Fruit fly (Drosophila melanogaster) whole organism, embryonic: ENCODE measurements around the gene Crz.

ENCODE experiments used
- Bdp1 ChIP-seq: fragments of 200-800 bp; sonication (Bioruptor generic); optimal IDR thresholded peaks from 3 replicates; lab custom pipeline; 2016; ENCODE audit warnings: missing biosample characterization, missing genetic modification characterization
- C15 ChIP-seq: fragments of 200-800 bp; sonication (Bioruptor generic); IDR thresholded peaks from 3 replicates; pipeline ENCODE4 v1.3.6; 2022; ENCODE audit warnings: missing biosample characterization, missing genetic modification characterization
- CG10959 ChIP-seq: fragments of 200-800 bp; sonication (Bioruptor generic); IDR thresholded peaks from 2 replicates; pipeline ENCODE4 v1.3.6; 2022; ENCODE audit warnings: missing biosample characterization, missing genetic modification characterization
- CG11560 ChIP-seq: fragments of 200-800 bp; sonication (Bioruptor generic); IDR thresholded peaks from 3 replicates; pipeline ENCODE4 v1.3.6; 2022; ENCODE audit warnings: missing biosample characterization, missing genetic modification characterization
- CG14667 ChIP-seq: fragments of 200-800 bp; sonication (Bioruptor generic); IDR thresholded peaks from 2 replicates; pipeline ENCODE4 v1.3.6; 2022; ENCODE audit warnings: missing biosample characterization, missing genetic modification characterization
- CG14965 ChIP-seq: fragments of 200-800 bp; sonication (Bioruptor generic); optimal IDR thresholded peaks from 2 replicates; lab custom pipeline; 2016; ENCODE audit warnings: missing biosample characterization, missing genetic modification characterization, borderline replicate concordance
- CG17359 ChIP-seq: fragments of 200-800 bp; sonication (Bioruptor generic); optimal IDR thresholded peaks from 3 replicates; lab custom pipeline; 2018; ENCODE audit warnings: missing biosample characterization, mild to moderate bottlenecking, missing genetic modification characterization, moderate library complexity
- CG1832 ChIP-seq: fragments of 200-800 bp; sonication (Bioruptor generic); optimal IDR thresholded peaks from 2 replicates; lab custom pipeline; 2017; ENCODE audit warnings: missing biosample characterization, mild to moderate bottlenecking, missing genetic modification characterization, inconsistent platforms
- CG18764 ChIP-seq: fragments of 200-800 bp; sonication (Bioruptor generic); optimal IDR thresholded peaks from 3 replicates; lab custom pipeline; 2016; ENCODE audit warnings: missing biosample characterization, missing genetic modification characterization
- CG2889 ChIP-seq: fragments of 200-800 bp; sonication (Bioruptor generic); IDR thresholded peaks from 3 replicates; pipeline ENCODE4 v1.3.6; 2022; ENCODE audit warnings: missing biosample characterization, missing genetic modification characterization
- CG30020 ChIP-seq: fragments of 200-800 bp; optimal IDR thresholded peaks from 2 replicates; lab custom pipeline; 2019; ENCODE audit warnings: missing biosample characterization, mild to moderate bottlenecking, missing genetic modification characterization, moderate library complexity
- CG3163 ChIP-seq: fragments of 200-800 bp; sonication (Bioruptor generic); optimal IDR thresholded peaks from 3 replicates; lab custom pipeline; 2016; ENCODE audit warnings: missing biosample characterization, missing genetic modification characterization
- CG4360 ChIP-seq: fragments of 200-800 bp; sonication (Bioruptor generic); IDR thresholded peaks from 2 replicates; pipeline ENCODE4 v1.3.6; 2022; ENCODE audit warnings: missing biosample characterization, missing genetic modification characterization
- CG5180 ChIP-seq: fragments of 200-800 bp; sonication (Bioruptor generic); optimal IDR thresholded peaks from 3 replicates; lab custom pipeline; 2017; ENCODE audit warnings: missing biosample characterization, missing genetic modification characterization, mild to moderate bottlenecking, moderate library complexity, missing genetic modification reagents
- CG6854 ChIP-seq: fragments of 200-800 bp; sonication (Bioruptor generic); optimal IDR thresholded peaks from 3 replicates; lab custom pipeline; 2017; ENCODE audit warnings: missing biosample characterization, mild to moderate bottlenecking, missing genetic modification characterization
- CG7786 ChIP-seq: fragments of 200-800 bp; sonication (Bioruptor generic); optimal IDR thresholded peaks from 2 replicates; lab custom pipeline; 2016; ENCODE audit warnings: missing biosample characterization, missing genetic modification characterization
- CG8089 ChIP-seq: fragments of 200-800 bp; sonication (Bioruptor generic); optimal IDR thresholded peaks from 3 replicates; lab custom pipeline; 2016; ENCODE audit warnings: missing biosample characterization, missing genetic modification characterization
- CG8478 ChIP-seq: fragments of >200 bp; optimal IDR thresholded peaks from 2 replicates; lab custom pipeline; 2018
- CG9215 ChIP-seq: fragments of 200-800 bp; sonication (Bioruptor generic); IDR thresholded peaks from 2 replicates; pipeline ENCODE4 v1.3.6; 2022; ENCODE audit warnings: missing biosample characterization, missing genetic modification characterization
- CoRest ChIP-seq: fragments of 200-800 bp; sonication (Bioruptor generic); optimal IDR thresholded peaks from 3 replicates; lab custom pipeline; 2018; ENCODE audit warnings: missing biosample characterization, mild to moderate bottlenecking, missing genetic modification characterization, moderate library complexity
- Dfd ChIP-seq, 2 experiments: fragments of >200 bp; optimal IDR thresholded peaks; 2 replicates each; lab custom pipeline; 2017; ENCODE audit warnings: missing biosample characterization in 2 of 2, missing genetic modification characterization in 2 of 2
- Dll ChIP-seq: fragments of 200-800 bp; sonication (Bioruptor generic); IDR thresholded peaks from 4 replicates; pipeline ENCODE4 v1.3.6; 2022; ENCODE audit warnings: missing biosample characterization, missing genetic modification characterization; ENCODE audit not compliant: partially characterized antibody
- Drgx ChIP-seq: fragments of 200-800 bp; sonication (Bioruptor generic); IDR thresholded peaks from 2 replicates; pipeline ENCODE4 v1.3.6; 2022; ENCODE audit warnings: missing biosample characterization, missing genetic modification characterization
- Hey ChIP-seq: fragments of 200-800 bp; sonication (Bioruptor generic); optimal IDR thresholded peaks from 3 replicates; lab custom pipeline; 2018; ENCODE audit warnings: missing biosample characterization, mild to moderate bottlenecking, missing genetic modification characterization
- Hr3 ChIP-seq: fragments of 200-800 bp; sonication (Bioruptor generic); optimal IDR thresholded peaks from 3 replicates; lab custom pipeline; 2016; ENCODE audit warnings: missing biosample characterization, missing genetic modification characterization
- Mrtf ChIP-seq: fragments of 200-800 bp; sonication (Bioruptor generic); IDR thresholded peaks from 3 replicates; pipeline ENCODE4 v1.3.6; 2022; ENCODE audit warnings: missing biosample characterization, missing genetic modification characterization
- Nf-YB ChIP-seq: fragments of 200-800 bp; sonication (Bioruptor generic); optimal IDR thresholded peaks from 3 replicates; lab custom pipeline; 2019; ENCODE audit warnings: missing biosample characterization, mild to moderate bottlenecking, missing genetic modification characterization, moderate library complexity
- Ravus ChIP-seq: fragments of 200-800 bp; sonication (Bioruptor generic); IDR thresholded peaks from 2 replicates; pipeline ENCODE4 v1.3.6; 2022; ENCODE audit warnings: missing biosample characterization, missing genetic modification characterization
- Sin3A ChIP-seq: fragments of >200 bp; optimal IDR thresholded peaks from 2 replicates; lab custom pipeline; 2018
- Six4 ChIP-seq: fragments of 200-800 bp; sonication (Bioruptor generic); optimal IDR thresholded peaks from 2 replicates; lab custom pipeline; 2016; ENCODE audit warnings: missing biosample characterization, missing genetic modification characterization
- Taf1 ChIP-seq: fragments of 200-800 bp; sonication (Bioruptor generic); IDR thresholded peaks from 2 replicates; pipeline ENCODE4 v1.3.6; 2022; ENCODE audit warnings: missing biosample characterization, missing genetic modification characterization
- amos ChIP-seq: fragments of 200-800 bp; sonication (Bioruptor generic); IDR thresholded peaks from 2 replicates; pipeline ENCODE4 v1.3.6; 2022; ENCODE audit warnings: missing biosample characterization, missing genetic modification characterization; ENCODE audit not compliant: partially characterized antibody
- az2 ChIP-seq: fragments of 200-800 bp; sonication (Bioruptor generic); optimal IDR thresholded peaks from 3 replicates; lab custom pipeline; 2016; ENCODE audit warnings: missing biosample characterization, missing genetic modification characterization
- bab2 ChIP-seq: fragments of 200-800 bp; sonication (Bioruptor generic); optimal IDR thresholded peaks from 2 replicates; lab custom pipeline; 2016; ENCODE audit warnings: missing biosample characterization, missing genetic modification characterization
- br ChIP-seq: fragments of >200 bp; optimal IDR thresholded peaks from 2 replicates; lab custom pipeline; 2017
- dimm ChIP-seq: fragments of 200-800 bp; sonication (Bioruptor generic); IDR thresholded peaks from 2 replicates; pipeline ENCODE4 v1.3.6; 2022; ENCODE audit warnings: missing biosample characterization, missing genetic modification characterization
- fd3F ChIP-seq: fragments of 200-800 bp; sonication (Bioruptor generic); optimal IDR thresholded peaks from 2 replicates; lab custom pipeline; 2018; ENCODE audit warnings: missing biosample characterization, mild to moderate bottlenecking, missing genetic modification characterization, moderate library complexity
- gcm2 ChIP-seq: fragments of 200-800 bp; sonication (Bioruptor generic); optimal IDR thresholded peaks from 2 replicates; lab custom pipeline; 2016; ENCODE audit warnings: missing biosample characterization, missing genetic modification characterization
- maf-S ChIP-seq: fragments of 200-800 bp; sonication (Bioruptor generic); optimal IDR thresholded peaks from 2 replicates; lab custom pipeline; 2016; ENCODE audit warnings: missing biosample characterization, missing genetic modification characterization
- mam ChIP-seq: fragments of 200-800 bp; sonication (Bioruptor generic); optimal IDR thresholded peaks from 3 replicates; lab custom pipeline; 2016; ENCODE audit warnings: missing biosample characterization, missing genetic modification characterization
- nmo ChIP-seq: fragments of 200-800 bp; sonication (Bioruptor generic); optimal IDR thresholded peaks from 2 replicates; lab custom pipeline; 2018; ENCODE audit warnings: missing biosample characterization, mild to moderate bottlenecking, missing genetic modification characterization, moderate library complexity
- prd ChIP-seq, 3 experiments: fragments of >200 bp in 2 of 3; fragments of 200-800 bp in 1 of 3; sonication (Bioruptor generic) in 1 of 3; optimal IDR thresholded peaks in 2 of 3; IDR thresholded peaks in 1 of 3; 2 replicates in 2 of 3; 3 replicates in 1 of 3; pipeline versions ENCODE4 v1.3.6 to Lab custom; 2017 to 2022; ENCODE audit warnings: missing biosample characterization in 1 of 3, missing genetic modification characterization in 1 of 3
- psq ChIP-seq: fragments of 200-800 bp; sonication (Bioruptor generic); optimal IDR thresholded peaks from 2 replicates; lab custom pipeline; 2017; ENCODE audit warnings: missing biosample characterization, missing genetic modification characterization
- pum ChIP-seq: fragments of 200-800 bp; sonication (Bioruptor generic); optimal IDR thresholded peaks from 2 replicates; lab custom pipeline; 2016; ENCODE audit warnings: missing biosample characterization, missing genetic modification characterization
- sd ChIP-seq: fragments of 200-800 bp; sonication (Bioruptor generic); optimal IDR thresholded peaks from 3 replicates; lab custom pipeline; 2018; ENCODE audit warnings: missing biosample characterization, mild to moderate bottlenecking, missing genetic modification characterization, moderate library complexity
- sug ChIP-seq: fragments of 200-800 bp; optimal IDR thresholded peaks from 2 replicates; lab custom pipeline; 2019; ENCODE audit warnings: missing biosample characterization, mild to moderate bottlenecking, missing genetic modification characterization, moderate library complexity
- tin ChIP-seq: fragments of 200-800 bp; sonication (Bioruptor generic); optimal IDR thresholded peaks from 3 replicates; lab custom pipeline; 2016; ENCODE audit warnings: missing biosample characterization, missing genetic modification characterization
- toy ChIP-seq: fragments of 200-800 bp; sonication (Bioruptor generic); IDR thresholded peaks from 2 replicates; pipeline ENCODE4 v1.3.6; 2022; ENCODE audit warnings: missing biosample characterization, missing genetic modification characterization
- ttk ChIP-seq: fragments of 200-800 bp; sonication (Bioruptor generic); IDR thresholded peaks from 2 replicates; pipeline ENCODE4 v2.1.2; 2022; ENCODE audit warnings: missing biosample characterization, missing genetic modification characterization
- vvl ChIP-seq: fragments of 200-800 bp; sonication (Bioruptor generic); IDR thresholded peaks from 2 replicates; pipeline ENCODE4 v1.3.6; 2022; ENCODE audit warnings: missing biosample characterization, missing genetic modification characterization

Gene Crz

DNA sequence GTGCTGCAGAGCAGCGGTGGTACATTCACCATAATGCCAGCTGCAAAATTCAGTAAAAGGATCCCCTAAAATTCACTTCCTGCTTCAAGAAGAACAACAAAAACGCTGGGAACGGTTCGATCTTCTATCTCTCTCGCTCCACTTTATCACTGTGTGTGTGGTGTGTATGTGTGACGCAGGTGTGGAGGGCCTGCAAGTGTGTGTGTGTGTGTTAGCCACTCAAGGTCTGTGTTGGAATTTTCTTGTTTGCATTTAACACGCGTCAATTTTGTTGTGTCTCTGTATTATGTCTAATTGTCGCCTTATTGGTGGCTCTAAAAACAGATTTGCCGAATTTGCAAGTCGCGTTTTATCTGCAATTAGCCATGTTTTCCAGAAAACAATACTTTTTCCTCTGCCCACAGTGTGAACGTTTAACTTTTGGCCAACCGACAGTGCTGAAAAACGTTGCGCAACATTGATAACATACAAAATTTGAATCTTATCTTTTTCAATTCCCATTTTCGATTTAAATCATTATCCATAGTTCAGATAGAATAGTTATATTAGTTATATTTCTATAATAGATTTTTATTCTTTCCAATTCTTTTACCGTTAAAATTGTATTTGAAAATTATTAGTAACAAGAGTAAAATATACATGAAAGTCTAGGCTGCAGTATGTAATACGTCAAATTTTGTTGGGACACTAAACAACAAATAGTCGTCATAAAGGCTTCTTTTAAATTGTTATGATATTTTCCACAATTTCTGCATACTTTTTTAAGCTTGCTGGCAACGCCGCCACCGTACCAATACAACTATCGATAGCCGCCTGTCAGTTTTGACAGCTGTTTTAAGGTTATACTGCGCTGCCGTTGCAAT, 11.8 kb downstream of the Crz start, which contains the start of the genes Afti and ATPsynE (continued):
- no peak for TF ChIP-seq gcm2
- TF ChIP-seq CG10959 (GFP tag; lab: Robert Waterston, UW) = no peak
- peak; percentile 53; the same call in 3 of the 4 replicates for TF ChIP-seq Dll (GFP tag; lab: Robert Waterston, UW)
- TF ChIP-seq CoRest (tag; lab: Kevin White, UChicago) = peak; percentile 79
- peak; percentile 75 for TF ChIP-seq mam
- TF ChIP-seq CG18764 (GFP tag; lab: Kevin White, UChicago) = peak; percentile 71
- peak; percentile 64 for TF ChIP-seq CG7786
- peak; percentile 28 for TF ChIP-seq Nf-YB
- TF ChIP-seq bab2 (GFP tag; lab: Kevin White, UChicago) = peak; percentile 70
- TF ChIP-seq Sin3A (lab: Kevin White, UChicago) = peak; percentile 53
- TF ChIP-seq Taf1 (GFP tag; lab: Robert Waterston, UW) = peak; percentile 51
- peak; percentile 77 for TF ChIP-seq tin (GFP tag; lab: Kevin White, UChicago)
- TF ChIP-seq Bdp1 = peak; percentile 56
- TF ChIP-seq dimm (GFP tag; lab: Robert Waterston, UW) = no peak
- TF ChIP-seq nmo (GFP tag; lab: Kevin White, UChicago) = peak; percentile 74
- TF ChIP-seq CG17359 (tag; lab: Kevin White, UChicago) = peak; percentile 73
- TF ChIP-seq CG2889 (GFP tag; lab: Robert Waterston, UW) = peak; percentile 64
- TF ChIP-seq CG6854 (GFP tag; lab: Kevin White, UChicago) = no peak
- peak; percentile 23 for TF ChIP-seq Ravus
- peak; percentile 62 for TF ChIP-seq fd3F
- peak; percentile 81 for TF ChIP-seq pum (GFP tag; lab: Kevin White, UChicago)
- TF ChIP-seq sd (tag; lab: Kevin White, UChicago) = peak; percentile 79
- TF ChIP-seq CG30020 = no peak
- TF ChIP-seq Hr3 (GFP tag; lab: Kevin White, UChicago) = peak; percentile 73
- TF ChIP-seq Six4 (GFP tag; lab: Kevin White, UChicago) = peak; percentile 55
- peak; percentile 72 for TF ChIP-seq ttk (GFP tag; lab: Robert Waterston, UW)
- peak; percentile 56 for TF ChIP-seq sug (tag; lab: Kevin White, UChicago)
- TF ChIP-seq CG14965 (GFP tag; lab: Kevin White, UChicago) = no peak
- peak; percentile 76 for TF ChIP-seq amos (GFP tag; lab: Robert Waterston, UW)
- no peak for TF ChIP-seq prd (optimal IDR thresholded peaks at IDR 0.05; lab: Kevin White, UChicago)
- TF ChIP-seq prd (GFP tag; IDR thresholded peaks at IDR 0.05; lab: Robert Waterston, UW) = peak; percentile 75; the same call in 2 of the 3 replicates
- no peak for TF ChIP-seq C15 (GFP tag; lab: Robert Waterston, UW)
- peak; percentile 77 for TF ChIP-seq CG4360 (GFP tag; lab: Robert Waterston, UW)
- TF ChIP-seq psq (GFP tag; lab: Kevin White, UChicago) = peak; percentile 20
- peak; percentile 55 for TF ChIP-seq CG1832 (GFP tag; lab: Kevin White, UChicago)
- 0 out of 2 replicates have a peak, but pooled peaks have one; percentile 25 for TF ChIP-seq toy
- peak; percentile 64 for TF ChIP-seq CG9215 (GFP tag; lab: Robert Waterston, UW)
- TF ChIP-seq Drgx (GFP tag; lab: Robert Waterston, UW) = 0 out of 2 replicates have a peak, but pooled peaks have one; percentile 15
- TF ChIP-seq Mrtf (GFP tag; lab: Robert Waterston, UW) = 0 out of 3 replicates have a peak, but pooled peaks have one; percentile 60
- TF ChIP-seq vvl (GFP tag; lab: Robert Waterston, UW) = peak; percentile 82; the same call in 1 of the 2 replicates
- no peak for TF ChIP-seq br (lab: Kevin White, UChicago)
- peak; percentile 54; the same call in 1 of the 3 replicates for TF ChIP-seq CG11560
- peak; percentile 93 for TF ChIP-seq CG8478 (lab: Kevin White, UChicago)
- peak; percentile 59 for TF ChIP-seq CG14667 (GFP tag; lab: Robert Waterston, UW)
- TF ChIP-seq CG3163 (GFP tag; lab: Kevin White, UChicago) = peak; percentile 57
- TF ChIP-seq Hey = peak; percentile 8
- TF ChIP-seq CG5180 = no peak
- TF ChIP-seq CG8089 (GFP tag; lab: Kevin White, UChicago) = peak; percentile 60
- TF ChIP-seq Dfd (GFP tag; optimal IDR thresholded peaks at IDR 0.05; lab: Kevin White, UChicago) = no peak
- peak; percentile 37 for TF ChIP-seq maf-S (GFP tag; lab: Kevin White, UChicago)
- TF ChIP-seq az2 (GFP tag; lab: Kevin White, UChicago) = peak; percentile 68
